Fruit fly (Drosophila melanogaster) ovary, adult (tissue): Measurements from ENCODE around the gene CG11251.

Source experiments
- CG17801 ChIP-seq: fragments of 200-800 bp; optimal IDR thresholded peaks from 2 replicates; lab custom pipeline; 2019; ENCODE audit warnings: missing biosample characterization, mild to moderate bottlenecking, missing genetic modification characterization, moderate library complexity; ENCODE audit not compliant: partially characterized antibody

The CG11251 gene

DNA sequence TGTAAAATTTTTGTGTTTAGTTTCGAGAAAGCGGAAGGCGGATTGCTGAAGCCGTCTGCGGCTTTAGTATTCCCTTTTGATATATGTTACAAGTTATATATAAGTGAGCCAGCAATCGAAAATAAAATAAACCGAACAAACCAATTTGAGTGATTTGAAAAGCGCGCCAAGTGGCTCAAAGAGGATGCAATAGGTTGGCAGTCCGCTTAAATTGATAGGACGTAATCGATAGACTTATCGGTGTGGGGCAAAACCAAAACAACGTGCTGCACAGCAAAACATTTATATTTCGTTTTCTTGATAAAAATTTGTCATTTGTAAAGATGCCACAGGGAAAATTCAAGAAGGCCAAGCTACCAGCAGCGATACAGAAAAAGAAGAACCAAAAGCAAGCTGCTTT is 43.0 kb downstream of the CG11251 start, which contains the start of gene CG11279:
CG11279 (plus strand) TSS at position 220 of the 400 bp plus-strand sequence.
- TF ChIP-seq CG17801 (GFP tag; lab: Kevin White, UChicago): peak; percentile 16

DNA sequence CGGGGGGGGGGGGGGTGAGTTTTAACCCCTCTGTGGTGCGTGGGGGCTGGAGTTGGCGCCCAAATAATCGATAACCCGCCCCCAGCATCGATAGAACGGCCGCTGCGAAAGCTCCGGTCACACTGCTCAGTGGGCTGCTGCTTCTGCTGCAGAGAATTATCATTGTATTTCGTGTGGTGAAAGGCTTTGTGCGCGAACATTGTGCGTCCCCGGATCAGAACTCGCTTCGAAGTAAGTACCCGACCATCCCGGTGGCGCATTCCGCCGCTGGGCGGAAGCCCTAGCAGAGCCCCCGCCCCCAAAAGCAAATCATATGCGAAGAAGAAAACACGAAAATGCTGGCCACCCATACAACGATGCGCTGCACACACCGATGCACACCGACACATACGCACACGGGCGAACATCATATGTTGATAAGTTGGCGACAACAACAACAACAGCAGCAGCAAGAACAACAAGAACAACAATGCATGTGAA is 45.4 kb downstream of the CG11251 start, which contains the start of gene Syx13:
Syx13 (plus strand) TSS at position 100 of the 480 bp plus-strand sequence.
- no peak for TF ChIP-seq CG17801 (GFP tag; lab: Kevin White, UChicago)

DNA sequence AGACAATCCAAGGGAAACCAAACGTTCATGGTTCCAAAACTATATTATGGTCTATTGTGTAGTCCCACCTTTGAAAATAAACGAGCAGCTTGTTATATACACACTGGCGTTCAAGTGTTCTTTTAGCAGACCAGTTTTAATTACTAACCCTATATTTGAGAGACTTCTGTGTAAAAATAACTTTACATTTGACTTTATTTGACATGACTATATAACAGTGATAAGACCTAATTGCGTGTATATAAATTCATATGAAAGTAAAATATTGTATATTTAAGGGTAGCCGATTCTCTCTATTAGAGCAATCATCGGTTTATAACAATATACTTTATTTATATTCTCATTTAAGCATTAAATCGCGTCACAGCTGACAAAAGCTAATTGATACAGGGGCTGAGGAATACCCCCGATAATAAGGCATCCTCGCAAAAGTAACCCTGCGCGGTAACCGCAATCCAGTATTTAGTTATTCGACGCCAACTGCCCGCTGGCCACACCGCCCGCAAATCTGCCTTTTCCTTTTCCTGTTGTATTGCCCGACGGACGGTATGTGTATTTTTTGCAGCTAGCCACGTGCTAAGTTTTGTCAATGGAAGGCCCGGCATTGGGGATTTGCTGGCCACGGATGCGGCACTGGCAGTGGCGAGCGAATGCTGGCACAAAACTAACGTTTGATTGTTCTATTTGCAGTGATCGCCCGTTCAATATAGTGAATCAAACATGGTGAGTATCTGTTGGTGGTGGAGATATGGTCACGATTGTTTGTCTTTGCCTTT is 48.3 kb downstream of the CG11251 start, which contains the start of gene RpS4:
RpS4 (plus strand) TSS at position 465 of the 776 bp plus-strand sequence.
- peak; percentile 86 for TF ChIP-seq CG17801 (GFP tag; lab: Kevin White, UChicago)

DNA sequence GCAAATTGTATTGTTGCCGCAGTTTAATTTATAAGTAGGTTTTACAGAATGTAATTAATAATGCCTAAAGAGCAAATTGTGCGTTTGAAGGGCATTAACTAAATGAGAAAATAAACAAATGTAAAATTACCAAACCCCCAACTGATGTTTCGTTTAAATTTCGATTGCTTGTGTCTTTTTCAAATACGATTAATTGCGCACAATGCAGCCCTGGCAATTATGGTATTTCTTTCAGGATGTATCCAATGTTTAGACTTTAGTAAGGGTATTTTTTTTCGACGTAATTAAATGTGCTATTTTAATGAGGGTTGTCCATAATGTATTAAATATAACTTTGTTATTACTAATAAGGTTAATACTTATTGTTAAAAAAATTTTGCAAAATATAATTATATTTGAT is 48.9 kb downstream of the CG11251 start:
- no peak for TF ChIP-seq CG17801 (GFP tag; lab: Kevin White, UChicago)
